Worm (Caenorhabditis elegans): ENCODE results near the gene smf-1.
A peak's percentile ranks its signal among the peaks of the same experiment; 100 is the strongest.

The smf-1 gene

ce11 chrX:6705156-6705555 lies 17.7 kb downstream of the smf-1 start:
- TF ChIP-seq sea-1 (GFP tag; conservative IDR thresholded peaks at IDR 0.05) (no peak), B0310.2 (tag; optimal IDR thresholded peaks at IDR 0.05) (no peak), flt-1 (GFP tag; IDR thresholded peaks at IDR 0.05) (no peak), scrt-1 (GFP tag; IDR thresholded peaks at IDR 0.05) (no peak), ceh-36 (tag; optimal IDR thresholded peaks at IDR 0.05) (no peak), ceh-13 (GFP tag; optimal IDR thresholded peaks at IDR 0.05) (no peak), F13C5.2 (tag; optimal IDR thresholded peaks at IDR 0.05) (no peak), aly-1 (tag; optimal IDR thresholded peaks at IDR 0.05) (no peak), tbx-37 (GFP tag; conservative IDR thresholded peaks at IDR 0.05) (no peak), tbx-11 (GFP tag; IDR thresholded peaks at IDR 0.05) (no peak), hnd-1 (tag; optimal IDR thresholded peaks at IDR 0.05) (no peak), ets-7 (tag; optimal IDR thresholded peaks at IDR 0.05) (no peak), hmg-4 (GFP tag; optimal IDR thresholded peaks at IDR 0.05) (no peak), ama-1 (optimal IDR thresholded peaks at IDR 0.05) (no peak), hmbx-1 (tag; optimal IDR thresholded peaks at IDR 0.05) (no peak)

DNA sequence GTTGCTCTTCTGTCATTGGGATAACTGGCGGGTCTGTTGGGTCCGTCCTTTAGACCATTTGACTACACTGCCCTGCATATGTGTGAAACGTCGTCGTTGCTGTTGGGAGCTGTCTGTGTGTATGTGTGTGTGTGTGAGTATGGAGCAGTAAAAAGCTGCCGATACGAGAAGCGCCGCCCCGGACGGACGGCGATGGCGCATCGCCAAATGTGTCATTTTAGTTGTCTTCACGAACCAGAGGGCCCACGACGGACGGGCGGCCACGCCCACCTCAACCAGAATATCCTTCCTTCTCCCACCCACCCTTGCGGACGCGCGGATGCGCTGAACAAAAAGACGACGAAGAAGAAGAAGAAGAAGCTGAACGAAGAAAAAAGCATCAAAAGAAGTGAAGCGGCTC lies 20.6 kb downstream of the smf-1 start, which contains the start of gene acr-2:
acr-2 (plus strand) TSS at position 301 of the 400 bp plus-strand sequence.
- TF ChIP-seq tbx-11 (GFP tag; IDR thresholded peaks at IDR 0.05) (no peak), scrt-1 (GFP tag; IDR thresholded peaks at IDR 0.05) (0 out of 2 replicates have a peak, but pooled peaks have one; percentile 15)

DNA sequence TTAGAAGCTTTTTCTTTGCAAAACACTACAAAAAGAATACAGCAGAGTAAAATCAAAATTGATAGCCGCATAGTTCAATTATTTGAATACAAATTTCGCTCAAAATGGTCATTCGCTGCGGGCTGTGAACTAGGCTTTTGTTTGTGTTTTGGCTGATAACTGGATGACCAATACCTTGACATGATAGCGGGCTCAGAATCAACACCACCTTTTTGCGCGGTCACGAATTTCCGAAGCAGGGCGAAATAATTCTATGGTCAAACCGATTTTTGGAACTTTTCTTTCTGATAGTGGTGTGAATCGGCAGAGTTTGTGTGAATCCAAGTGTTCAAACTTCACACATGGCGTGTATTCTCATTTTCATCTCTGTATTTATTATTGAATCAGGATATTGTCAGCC lies 24.6 kb downstream of the smf-1 start, which contains the start of the genes F38B6.7 and F38B6.2:
F38B6.7 (minus strand) TSS at position 101 of the 400 bp plus-strand sequence.
F38B6.2 (plus strand) TSS at position 267 of the 400 bp plus-strand sequence.
- TF ChIP-seq tra-4 (tag; optimal IDR thresholded peaks at IDR 0.05) (no peak), ceh-36 (tag; optimal IDR thresholded peaks at IDR 0.05) (no peak), ceh-13 (GFP tag; optimal IDR thresholded peaks at IDR 0.05) (no peak), flt-1 (GFP tag; IDR thresholded peaks at IDR 0.05) (no peak), hnd-1 (tag; optimal IDR thresholded peaks at IDR 0.05) (no peak), scrt-1 (GFP tag; IDR thresholded peaks at IDR 0.05) (no peak), hmg-4 (GFP tag; optimal IDR thresholded peaks at IDR 0.05) (no peak), tbx-37 (GFP tag; conservative IDR thresholded peaks at IDR 0.05) (no peak), ets-7 (tag; optimal IDR thresholded peaks at IDR 0.05) (no peak), pes-1 (GFP tag; IDR thresholded peaks at IDR 0.05) (no peak), ama-1 (optimal IDR thresholded peaks at IDR 0.05) (no peak), sea-1 (GFP tag; conservative IDR thresholded peaks at IDR 0.05) (no peak), hmbx-1 (tag; optimal IDR thresholded peaks at IDR 0.05) (no peak), tbx-11 (GFP tag; IDR thresholded peaks at IDR 0.05) (no peak), aly-1 (tag; optimal IDR thresholded peaks at IDR 0.05) (no peak), F13C5.2 (tag; optimal IDR thresholded peaks at IDR 0.05) (no peak), B0310.2 (tag; optimal IDR thresholded peaks at IDR 0.05) (no peak)

DNA sequence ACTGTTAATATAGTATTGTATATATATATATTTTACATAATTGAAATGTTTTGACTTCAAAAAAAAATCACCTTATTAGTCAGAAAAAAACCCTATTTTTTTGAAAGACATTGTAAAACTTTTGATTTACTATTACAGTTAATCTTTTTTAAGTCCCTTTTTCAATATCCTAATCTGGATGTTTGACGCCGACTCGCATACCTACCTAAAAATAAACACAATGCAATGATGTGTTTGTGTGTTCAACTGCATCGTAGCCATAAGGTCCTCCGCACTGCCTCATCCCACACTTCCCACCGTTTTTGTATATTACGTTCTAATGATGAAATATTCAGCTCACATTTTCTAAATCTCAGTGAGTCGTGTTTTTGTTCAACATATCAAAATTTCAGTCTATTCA lies 29.5 kb downstream of the smf-1 start, which contains the start of gene F38B6.3:
F38B6.3 (plus strand) TSS at position 301 of the 400 bp plus-strand sequence.
- TF ChIP-seq hmbx-1 (tag; optimal IDR thresholded peaks at IDR 0.05) (no peak), tra-4 (tag; optimal IDR thresholded peaks at IDR 0.05) (no peak), pes-1 (GFP tag; IDR thresholded peaks at IDR 0.05) (no peak), tbx-37 (GFP tag; conservative IDR thresholded peaks at IDR 0.05) (no peak), ama-1 (optimal IDR thresholded peaks at IDR 0.05) (no peak), aly-1 (tag; optimal IDR thresholded peaks at IDR 0.05) (no peak), ceh-36 (tag; optimal IDR thresholded peaks at IDR 0.05) (no peak), hnd-1 (tag; optimal IDR thresholded peaks at IDR 0.05) (no peak), sea-1 (GFP tag; conservative IDR thresholded peaks at IDR 0.05) (no peak), tbx-11 (GFP tag; IDR thresholded peaks at IDR 0.05) (no peak), hmg-4 (GFP tag; optimal IDR thresholded peaks at IDR 0.05) (no peak), scrt-1 (GFP tag; IDR thresholded peaks at IDR 0.05) (no peak), B0310.2 (tag; optimal IDR thresholded peaks at IDR 0.05) (no peak), ets-7 (tag; optimal IDR thresholded peaks at IDR 0.05) (no peak), ceh-13 (GFP tag; optimal IDR thresholded peaks at IDR 0.05) (no peak), flt-1 (GFP tag; IDR thresholded peaks at IDR 0.05) (no peak), F13C5.2 (tag; optimal IDR thresholded peaks at IDR 0.05) (no peak)

DNA sequence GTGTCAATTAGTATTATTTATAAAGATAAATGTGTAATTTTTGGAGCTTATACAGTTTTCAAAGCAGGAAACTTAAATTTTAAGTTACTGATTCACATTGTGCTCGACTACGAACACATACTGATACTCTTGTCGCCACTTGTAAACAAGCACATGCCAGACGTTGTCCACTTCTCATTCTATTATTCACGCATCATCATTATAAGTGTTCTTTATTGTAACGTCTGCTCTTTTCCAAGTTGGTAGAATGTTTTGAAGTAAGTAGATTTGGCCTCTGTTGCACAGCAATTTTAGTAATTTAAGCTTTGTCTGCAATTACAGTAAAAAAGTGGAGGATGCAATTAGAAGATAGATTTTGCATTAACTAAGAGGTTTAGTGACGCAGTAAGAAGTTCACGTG lies 30.0 kb downstream of the smf-1 start:
- TF ChIP-seq F13C5.2 (tag; optimal IDR thresholded peaks at IDR 0.05) (no peak), B0310.2 (tag; optimal IDR thresholded peaks at IDR 0.05) (no peak), pes-1 (GFP tag; IDR thresholded peaks at IDR 0.05) (no peak), aly-1 (tag; optimal IDR thresholded peaks at IDR 0.05) (no peak), hnd-1 (tag; optimal IDR thresholded peaks at IDR 0.05) (no peak), sea-1 (GFP tag; conservative IDR thresholded peaks at IDR 0.05) (no peak)

DNA sequence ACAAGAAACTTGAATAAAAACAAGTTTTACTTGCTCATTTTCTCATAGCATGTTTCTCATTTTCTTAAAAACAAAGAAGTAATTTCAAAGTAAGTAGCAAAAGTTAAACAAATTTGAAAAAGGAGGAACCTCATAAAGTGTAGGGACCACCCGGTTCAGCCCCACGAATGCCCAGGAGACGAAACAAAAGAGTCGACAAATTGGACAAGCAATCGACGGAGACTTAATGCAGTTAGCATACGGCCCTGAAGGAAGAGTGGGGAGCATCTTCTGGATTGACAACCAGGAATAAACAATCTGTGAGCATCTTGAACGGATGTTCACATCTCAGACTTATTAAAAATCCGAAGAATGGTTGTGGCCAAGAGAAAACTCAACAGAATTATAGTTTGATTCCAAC lies 31.2 kb downstream of the smf-1 start:
- no peak for TF ChIP-seq tra-4 (tag; optimal IDR thresholded peaks at IDR 0.05)
- TF ChIP-seq tbx-37 (GFP tag; conservative IDR thresholded peaks at IDR 0.05) = no peak
- no peak for TF ChIP-seq F13C5.2 (tag; optimal IDR thresholded peaks at IDR 0.05)
- no peak for TF ChIP-seq ets-7 (tag; optimal IDR thresholded peaks at IDR 0.05)
- no peak for TF ChIP-seq hnd-1 (tag; optimal IDR thresholded peaks at IDR 0.05)
- no peak for TF ChIP-seq scrt-1 (GFP tag; IDR thresholded peaks at IDR 0.05)

- TF ChIP-seq F13C5.2 (tag; optimal IDR thresholded peaks at IDR 0.05) = no peak
- TF ChIP-seq ceh-36 (tag; optimal IDR thresholded peaks at IDR 0.05) = no peak
- no peak for TF ChIP-seq hnd-1 (tag; optimal IDR thresholded peaks at IDR 0.05)
- no peak for TF ChIP-seq tbx-37 (GFP tag; conservative IDR thresholded peaks at IDR 0.05)
- TF ChIP-seq tra-4 (tag; optimal IDR thresholded peaks at IDR 0.05) = no peak
- TF ChIP-seq aly-1 (tag; optimal IDR thresholded peaks at IDR 0.05) = no peak
- TF ChIP-seq hmbx-1 (tag; optimal IDR thresholded peaks at IDR 0.05) = no peak
- no peak for TF ChIP-seq hmg-4 (GFP tag; optimal IDR thresholded peaks at IDR 0.05)
- no peak for TF ChIP-seq flt-1 (GFP tag; IDR thresholded peaks at IDR 0.05)
- no peak for TF ChIP-seq pes-1 (GFP tag; IDR thresholded peaks at IDR 0.05)
- TF ChIP-seq ama-1 (optimal IDR thresholded peaks at IDR 0.05) = no peak
- no peak for TF ChIP-seq scrt-1 (GFP tag; IDR thresholded peaks at IDR 0.05)
- no peak for TF ChIP-seq sea-1 (GFP tag; conservative IDR thresholded peaks at IDR 0.05)
- no peak for TF ChIP-seq ceh-13 (GFP tag; optimal IDR thresholded peaks at IDR 0.05)
- TF ChIP-seq tbx-11 (GFP tag; IDR thresholded peaks at IDR 0.05) = no peak
- TF ChIP-seq ets-7 (tag; optimal IDR thresholded peaks at IDR 0.05) = no peak
Measured at ce11 chrX:6689985-6690384, 32.9 kb downstream of the smf-1 start, which contains the start of gene F38B6.6. Gene F38B6.6, minus strand, starts transcription at chrX:6690085.

Data from whole organism, early embryonic.